Worm (Caenorhabditis elegans) whole organism, mixed stage, embryonic: ENCODE results near the gene K01A11.3.

ENCODE experiments used
- M03D4.4 ChIP-seq: sonication (generic microtip); optimal IDR thresholded peaks from 2 replicates; lab custom pipeline; 2017; ENCODE audit warnings: mild to moderate bottlenecking, missing genetic modification characterization, missing compliant biosample characterization
- bed-3 ChIP-seq: fragments of 200-800 bp; sonication (Bioruptor generic); optimal IDR thresholded peaks from 3 replicates; lab custom pipeline; 2018; ENCODE audit warnings: mild to moderate bottlenecking, missing genetic modification characterization, moderate library complexity, missing compliant biosample characterization
- blmp-1 ChIP-seq: fragments of 150-350 bp; optimal IDR thresholded peaks from 2 replicates; lab custom pipeline; 2014; ENCODE audit warnings: missing biosample characterization, missing genetic modification characterization
- ceh-39 ChIP-seq: fragments of 150-350 bp; optimal IDR thresholded peaks from 2 replicates; lab custom pipeline; 2014; ENCODE audit warnings: missing biosample characterization, missing genetic modification characterization
- ceh-43 ChIP-seq: fragments of 200-800 bp; sonication (Bioruptor generic); optimal IDR thresholded peaks from 2 replicates; lab custom pipeline; 2018; ENCODE audit warnings: mild to moderate bottlenecking, missing genetic modification characterization, moderate library complexity, missing compliant biosample characterization
- ceh-83 ChIP-seq: fragments of 200-800 bp; sonication (Bioruptor generic); optimal IDR thresholded peaks from 2 replicates; lab custom pipeline; 2018; ENCODE audit warnings: mild to moderate bottlenecking, missing genetic modification characterization, missing compliant biosample characterization
- ces-1 ChIP-seq: fragments of 150-350 bp; optimal IDR thresholded peaks from 2 replicates; lab custom pipeline; 2014; ENCODE audit warnings: missing biosample characterization, missing genetic modification reagents, missing genetic modification characterization
- cnd-1 ChIP-seq: fragments of 200-800 bp; sonication (Bioruptor generic); optimal IDR thresholded peaks from 2 replicates; lab custom pipeline; 2018; ENCODE audit warnings: mild to moderate bottlenecking, missing genetic modification characterization, missing compliant biosample characterization
- drap-1 ChIP-seq: fragments of 200-800 bp; sonication (Bioruptor generic); optimal IDR thresholded peaks from 3 replicates; lab custom pipeline; 2018; ENCODE audit warnings: mild to moderate bottlenecking, missing genetic modification characterization, missing compliant biosample characterization
- elt-1 ChIP-seq: sonication (generic microtip); optimal IDR thresholded peaks from 2 replicates; lab custom pipeline; 2017; ENCODE audit warnings: missing genetic modification characterization, mild to moderate bottlenecking, missing compliant biosample characterization, antibody characterized with exemption, moderate library complexity, borderline replicate concordance; ENCODE audit not compliant: insufficient read depth
- elt-3 ChIP-seq: fragments of 150-350 bp; optimal IDR thresholded peaks from 2 replicates; lab custom pipeline; 2014; ENCODE audit warnings: missing biosample characterization, missing genetic modification characterization
- flh-1 ChIP-seq: fragments of 200-800 bp; sonication (Bioruptor generic); optimal IDR thresholded peaks from 2 replicates; lab custom pipeline; 2018; ENCODE audit warnings: mild to moderate bottlenecking, missing genetic modification characterization, moderate library complexity, missing compliant biosample characterization
- ham-2 ChIP-seq: fragments of 200-800 bp; sonication (Bioruptor generic); optimal IDR thresholded peaks from 2 replicates; lab custom pipeline; 2018; ENCODE audit warnings: mild to moderate bottlenecking, missing genetic modification characterization, missing compliant biosample characterization
- hlh-1 ChIP-seq: fragments of 150-350 bp; optimal IDR thresholded peaks from 2 replicates; lab custom pipeline; 2014; ENCODE audit warnings: missing biosample characterization, missing genetic modification reagents, missing genetic modification characterization
- lin-13 ChIP-seq: fragments of 150-350 bp; optimal IDR thresholded peaks from 2 replicates; lab custom pipeline; 2014; ENCODE audit warnings: missing biosample characterization, missing genetic modification characterization
- lin-32 ChIP-seq: fragments of 200-800 bp; sonication (Bioruptor generic); optimal IDR thresholded peaks from 2 replicates; lab custom pipeline; 2018; ENCODE audit warnings: mild to moderate bottlenecking, missing genetic modification characterization, missing compliant biosample characterization
- lsy-2 ChIP-seq: fragments of 150-350 bp; optimal IDR thresholded peaks from 2 replicates; lab custom pipeline; 2014; ENCODE audit warnings: missing biosample characterization, missing genetic modification characterization
- mab-5 ChIP-seq: fragments of 150-350 bp; optimal IDR thresholded peaks from 2 replicates; lab custom pipeline; 2014; ENCODE audit warnings: missing biosample characterization, missing genetic modification characterization
- mep-1 ChIP-seq: fragments of 150-350 bp; optimal IDR thresholded peaks from 2 replicates; lab custom pipeline; 2017; ENCODE audit warnings: missing biosample characterization, missing genetic modification reagents, missing genetic modification characterization, inconsistent platforms
- mls-2 ChIP-seq: sonication (generic microtip); optimal IDR thresholded peaks from 2 replicates; lab custom pipeline; 2016; ENCODE audit warnings: mild to moderate bottlenecking, missing genetic modification characterization, moderate library complexity, missing compliant biosample characterization
- nhr-12 ChIP-seq: fragments of 150-350 bp; optimal IDR thresholded peaks from 2 replicates; lab custom pipeline; 2014; ENCODE audit warnings: missing biosample characterization, missing genetic modification characterization
- nhr-2 ChIP-seq: fragments of 150-350 bp; optimal IDR thresholded peaks from 2 replicates; lab custom pipeline; 2014; ENCODE audit warnings: missing biosample characterization, missing genetic modification characterization
- nhr-237 ChIP-seq: fragments of 150-350 bp; optimal IDR thresholded peaks from 2 replicates; lab custom pipeline; 2014; ENCODE audit warnings: missing biosample characterization, missing genetic modification characterization
- nhr-28 ChIP-seq: fragments of 150-350 bp; optimal IDR thresholded peaks from 2 replicates; lab custom pipeline; 2014; ENCODE audit warnings: missing biosample characterization, missing genetic modification characterization
- nhr-76 ChIP-seq: sonication (generic microtip); optimal IDR thresholded peaks from 2 replicates; lab custom pipeline; 2017; ENCODE audit warnings: missing biosample characterization, missing genetic modification characterization
- pha-4 ChIP-seq: fragments of 150-350 bp; optimal IDR thresholded peaks from 2 replicates; lab custom pipeline; 2018; ENCODE audit warnings: missing biosample characterization, missing genetic modification reagents, missing genetic modification characterization
- sem-2 ChIP-seq: fragments of 200-800 bp; sonication (Bioruptor generic); optimal IDR thresholded peaks from 2 replicates; lab custom pipeline; 2018; ENCODE audit warnings: mild to moderate bottlenecking, missing genetic modification characterization, missing compliant biosample characterization
- snpc-4 ChIP-seq: fragments of 150-350 bp; optimal IDR thresholded peaks from 2 replicates; lab custom pipeline; 2014; ENCODE audit warnings: missing biosample characterization, missing genetic modification characterization
- sptf-1 ChIP-seq: sonication (generic microtip); optimal IDR thresholded peaks from 2 replicates; lab custom pipeline; 2017; ENCODE audit warnings: mild to moderate bottlenecking, missing genetic modification characterization, moderate library complexity, missing compliant biosample characterization
- tbx-8 ChIP-seq: fragments of 200-800 bp; sonication (Bioruptor generic); optimal IDR thresholded peaks from 2 replicates; lab custom pipeline; 2018; ENCODE audit warnings: mild to moderate bottlenecking, missing genetic modification characterization, moderate library complexity, missing compliant biosample characterization
- unc-120 ChIP-seq: sonication (generic microtip); optimal IDR thresholded peaks from 2 replicates; lab custom pipeline; 2017; ENCODE audit warnings: missing genetic modification characterization, missing compliant biosample characterization; ENCODE audit not compliant: poor library complexity, severe bottlenecking
- unc-39 ChIP-seq: fragments of 150-350 bp; optimal IDR thresholded peaks from 2 replicates; lab custom pipeline; 2014; ENCODE audit warnings: missing biosample characterization, missing genetic modification characterization
- unc-62 ChIP-seq: fragments of 150-350 bp; optimal IDR thresholded peaks from 2 replicates; lab custom pipeline; 2014; ENCODE audit warnings: missing biosample characterization, missing genetic modification reagents, missing genetic modification characterization
- zip-8 ChIP-seq: fragments of 150-350 bp; optimal IDR thresholded peaks from 2 replicates; lab custom pipeline; 2014; ENCODE audit warnings: missing biosample characterization, missing genetic modification characterization
- ztf-11 ChIP-seq: fragments of 150-350 bp; optimal IDR thresholded peaks from 2 replicates; lab custom pipeline; 2014; ENCODE audit warnings: missing biosample characterization, missing genetic modification characterization

K01A11.3 gene

DNA sequence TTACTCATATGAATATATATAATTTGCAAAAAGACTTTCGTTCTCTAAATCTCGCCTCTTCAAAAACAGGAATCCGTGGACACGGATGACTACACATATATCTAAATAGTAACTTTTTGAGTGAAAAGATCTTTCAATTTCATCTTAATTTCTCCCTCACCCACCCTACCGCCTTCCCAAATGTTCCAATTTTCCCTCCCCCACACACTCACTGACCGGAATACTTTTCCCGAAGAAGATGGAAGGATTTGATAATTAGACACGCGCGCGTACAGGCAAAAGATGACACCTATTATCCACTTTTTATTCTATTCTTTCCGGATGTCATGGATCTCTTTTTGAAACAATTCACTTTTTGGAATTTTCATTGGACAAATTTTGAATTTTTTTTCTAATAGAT is 28.5 kb upstream of the K01A11.3 start:
- TF ChIP-seq zip-8 (tag; lab: Kevin White, UChicago), result no peak
- TF ChIP-seq ztf-11 (tag; lab: Kevin White, UChicago), result no peak
- TF ChIP-seq nhr-12, result no peak
- no peak for TF ChIP-seq ham-2 (GFP tag; lab: Kevin White, UChicago)
- TF ChIP-seq unc-120 (tag; lab: Kevin White, UChicago), result no peak
- TF ChIP-seq unc-39 (tag; lab: Kevin White, UChicago), result no peak
- TF ChIP-seq lsy-2 (tag; lab: Kevin White, UChicago), result no peak
- TF ChIP-seq ces-1 (GFP tag; lab: Kevin White, UChicago), result no peak
- TF ChIP-seq M03D4.4 (tag; lab: Kevin White, UChicago), result no peak
- TF ChIP-seq blmp-1 (tag; lab: Kevin White, UChicago), result no peak

DNA sequence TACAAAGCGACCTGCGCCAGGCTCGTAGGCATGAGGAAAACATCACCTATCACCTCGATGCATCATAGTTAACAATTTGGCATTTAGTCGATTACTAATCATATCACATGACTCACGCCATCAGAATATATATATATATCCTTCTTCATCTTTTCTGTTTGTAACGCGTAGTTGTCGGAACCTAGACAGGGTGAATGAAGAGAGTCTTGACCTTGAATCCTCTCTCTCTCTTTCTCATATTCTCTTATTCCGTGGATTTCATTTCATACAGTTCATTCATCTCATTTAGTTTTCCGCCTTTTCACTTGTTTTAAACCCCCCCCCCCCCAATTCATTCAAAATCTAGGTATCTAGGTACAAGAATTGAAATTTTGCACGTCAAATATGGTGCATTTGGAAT is 27.8 kb upstream of the K01A11.3 start:
- TF ChIP-seq ztf-11 (tag; lab: Kevin White, UChicago), result no peak
- TF ChIP-seq ceh-43 (GFP tag; lab: Kevin White, UChicago), result no peak
- peak; percentile 9 for TF ChIP-seq tbx-8
- TF ChIP-seq lin-32 (GFP tag; lab: Kevin White, UChicago), result no peak
- no peak for TF ChIP-seq M03D4.4 (tag; lab: Kevin White, UChicago)
- no peak for TF ChIP-seq sem-2 (GFP tag; lab: Kevin White, UChicago)
- TF ChIP-seq sptf-1 (tag; lab: Kevin White, UChicago), result no peak
- TF ChIP-seq, all 35 proteins: peak for 1

DNA sequence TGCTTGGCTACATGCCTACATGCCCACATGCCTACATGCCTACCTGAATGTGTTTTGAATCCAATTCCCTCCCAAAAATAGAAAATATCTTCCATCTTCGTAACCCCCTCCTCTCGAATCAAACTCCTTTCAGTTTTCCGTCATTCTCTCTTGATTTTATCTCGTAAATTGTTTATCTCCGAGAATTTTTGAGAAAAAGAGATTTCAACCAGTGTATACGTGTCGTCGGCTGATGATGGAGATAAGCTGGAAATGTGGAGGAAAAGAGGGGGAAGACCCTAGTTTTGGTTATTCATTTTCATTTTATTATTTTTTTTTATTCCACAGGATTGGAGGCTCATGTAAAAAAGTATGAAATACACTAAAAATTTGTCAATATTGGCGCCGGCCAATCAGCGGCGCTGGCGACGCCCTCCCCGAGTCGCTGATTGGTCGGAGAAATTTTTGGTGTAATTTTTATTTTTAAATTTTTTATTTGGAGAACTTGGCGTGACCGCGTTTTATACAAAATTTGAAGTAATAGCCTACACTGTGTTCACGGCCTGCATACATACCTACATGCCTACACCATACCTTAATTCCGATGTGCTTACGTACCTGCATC is 26.5 kb upstream of the K01A11.3 start:
- peak; percentile 89 for TF ChIP-seq elt-1 (tag; lab: Kevin White, UChicago)
- TF ChIP-seq drap-1, result no peak

DNA sequence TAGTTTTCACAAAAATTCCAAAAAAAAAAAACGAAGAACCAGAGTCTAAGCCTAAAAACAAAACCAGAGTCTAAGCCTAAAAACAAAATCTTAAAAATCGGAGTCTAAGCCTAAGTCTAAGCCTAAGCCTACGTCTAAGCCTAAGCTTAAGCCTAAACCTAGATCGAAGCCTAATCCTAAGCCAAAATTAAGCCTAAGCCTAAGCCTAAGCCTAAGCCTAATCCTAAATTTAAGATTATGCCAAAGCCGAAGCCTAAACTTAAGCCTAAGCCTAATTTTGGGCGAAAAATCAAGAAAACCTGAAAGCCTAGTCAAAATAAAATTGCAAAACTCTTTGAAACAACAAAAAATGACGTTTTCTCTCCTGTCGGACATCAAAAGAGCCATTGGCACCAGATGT is 25.0 kb upstream of the K01A11.3 start:
- TF ChIP-seq cnd-1 (tag; lab: Kevin White, UChicago) (no peak), mab-5 (tag; lab: Kevin White, UChicago) (no peak), zip-8 (tag; lab: Kevin White, UChicago) (no peak), nhr-12 (no peak), pha-4 (tag; lab: Kevin White, UChicago) (no peak), ztf-11 (tag; lab: Kevin White, UChicago) (no peak), ceh-83 (GFP tag; lab: Kevin White, UChicago) (no peak), ceh-39 (tag; lab: Kevin White, UChicago) (no peak), sptf-1 (tag; lab: Kevin White, UChicago) (no peak), ham-2 (GFP tag; lab: Kevin White, UChicago) (no peak), elt-1 (tag; lab: Kevin White, UChicago) (no peak), nhr-28 (no peak), blmp-1 (tag; lab: Kevin White, UChicago) (no peak), bed-3 (no peak), nhr-76 (tag; lab: Kevin White, UChicago) (no peak), ceh-43 (GFP tag; lab: Kevin White, UChicago) (no peak), sem-2 (GFP tag; lab: Kevin White, UChicago) (no peak), drap-1 (no peak), flh-1 (GFP tag; lab: Kevin White, UChicago) (no peak), snpc-4 (tag; lab: Kevin White, UChicago) (no peak)

DNA sequence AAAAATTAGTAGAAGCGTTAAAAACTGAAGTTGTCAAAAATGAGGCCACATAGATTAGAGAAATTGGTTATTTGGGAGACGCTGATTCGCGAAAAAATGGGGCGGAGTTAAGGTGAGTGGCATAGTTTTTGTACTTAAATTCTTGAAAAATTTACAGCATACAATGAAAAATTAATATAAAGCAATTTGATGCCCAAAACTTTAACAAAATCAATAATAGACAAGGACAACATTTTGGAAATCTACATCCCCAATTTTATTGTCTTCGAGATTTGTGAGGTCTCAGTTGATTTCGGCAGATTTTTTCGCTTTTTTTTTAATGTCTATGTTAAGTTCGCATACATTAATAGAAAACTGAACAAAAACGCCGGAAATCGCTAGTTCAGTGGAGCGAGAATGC is 23.8 kb upstream of the K01A11.3 start:
- TF ChIP-seq cnd-1 (tag; lab: Kevin White, UChicago) (peak; percentile 22), sptf-1 (tag; lab: Kevin White, UChicago) (peak; percentile 66), unc-62 (no peak), lin-32 (GFP tag; lab: Kevin White, UChicago) (peak; percentile 35), mep-1 (tag; lab: Kevin White, UChicago) (no peak), elt-1 (tag; lab: Kevin White, UChicago) (no peak), mls-2 (tag; lab: Kevin White, UChicago) (peak; percentile 29), lin-13 (no peak), lsy-2 (tag; lab: Kevin White, UChicago) (no peak), ces-1 (GFP tag; lab: Kevin White, UChicago) (peak; percentile 31), tbx-8 (peak; percentile 73), nhr-12 (no peak), M03D4.4 (tag; lab: Kevin White, UChicago) (no peak), ztf-11 (tag; lab: Kevin White, UChicago) (no peak), zip-8 (tag; lab: Kevin White, UChicago) (no peak), nhr-2 (tag; lab: Kevin White, UChicago) (no peak), ceh-39 (tag; lab: Kevin White, UChicago) (no peak), nhr-76 (tag; lab: Kevin White, UChicago) (no peak), snpc-4 (tag; lab: Kevin White, UChicago) (no peak), sem-2 (GFP tag; lab: Kevin White, UChicago) (peak; percentile 10), drap-1 (no peak), blmp-1 (tag; lab: Kevin White, UChicago) (no peak), bed-3 (peak; percentile 61), ham-2 (GFP tag; lab: Kevin White, UChicago) (no peak), pha-4 (tag; lab: Kevin White, UChicago) (no peak), hlh-1 (tag; lab: Kevin White, UChicago) (no peak), unc-39 (tag; lab: Kevin White, UChicago) (no peak), nhr-237 (tag; lab: Kevin White, UChicago) (no peak), mab-5 (tag; lab: Kevin White, UChicago) (no peak), ceh-43 (GFP tag; lab: Kevin White, UChicago) (no peak), flh-1 (GFP tag; lab: Kevin White, UChicago) (no peak), elt-3 (tag; lab: Kevin White, UChicago) (no peak), unc-120 (tag; lab: Kevin White, UChicago) (no peak), nhr-28 (no peak), ceh-83 (GFP tag; lab: Kevin White, UChicago) (no peak)
